Fruit fly (Drosophila melanogaster) Kc167 (cell line): Measurements from ENCODE around the gene natalisin.

ENCODE experiments used
- Sin3A ChIP-seq: fragments of >200 bp; optimal IDR thresholded peaks from 2 replicates; lab custom pipeline; 2018; ENCODE audit warnings: missing external identifiers
- h ChIP-seq: fragments of >200 bp; optimal IDR thresholded peaks from 3 replicates; lab custom pipeline; 2018; ENCODE audit warnings: missing external identifiers
- insv ChIP-seq: fragments of >200 bp; optimal IDR thresholded peaks from 3 replicates; lab custom pipeline; 2018; ENCODE audit warnings: missing external identifiers
- psq ChIP-seq: fragments of >200 bp; optimal IDR thresholded peaks from 2 replicates; lab custom pipeline; 2017; ENCODE audit warnings: missing external identifiers
- ttk ChIP-seq: sonication (Bioruptor generic); optimal IDR thresholded peaks from 2 replicates; lab custom pipeline; 2017; ENCODE audit warnings: missing external identifiers

- TF ChIP-seq h (no peak), psq (lab: Kevin White, UChicago) (no peak), ttk (no peak), insv (lab: Kevin White, UChicago) (no peak), Sin3A (lab: Kevin White, UChicago) (no peak)
Observed at dm6 chr3R:14469724-14470123, 51.3 kb downstream of the natalisin start.
